Worm (Caenorhabditis elegans) whole organism, young adult: Measurements from ENCODE around the gene Y22D7AL.10.

Experiments used
- B0261.1 ChIP-seq: sonication (generic microtip); optimal IDR thresholded peaks from 2 replicates; lab custom pipeline; 2016; ENCODE audit warnings: mild to moderate bottlenecking, missing genetic modification characterization, moderate library complexity, missing compliant biosample characterization
- C17E4.6 ChIP-seq: fragments of 200-800 bp; sonication (Bioruptor generic); IDR thresholded peaks from 2 replicates; pipeline ENCODE4 v1.3.6; 2022; ENCODE audit warnings: missing genetic modification reagents, missing genetic modification characterization, missing compliant biosample characterization
- F37B4.10 ChIP-seq: fragments of 200-800 bp; sonication (Bioruptor generic); IDR thresholded peaks from 2 replicates; pipeline ENCODE4 v1.3.6; 2022; ENCODE audit warnings: missing genetic modification characterization, missing compliant biosample characterization
- F55B11.4 ChIP-seq: sonication (generic microtip); optimal IDR thresholded peaks from 2 replicates; lab custom pipeline; 2016; ENCODE audit warnings: missing compliant biosample characterization, missing genetic modification characterization, borderline replicate concordance; ENCODE audit not compliant: insufficient read depth
- F57A8.1 ChIP-seq: fragments of 200-800 bp; sonication (Bioruptor generic); optimal IDR thresholded peaks from 2 replicates; lab custom pipeline; 2018; ENCODE audit warnings: mild to moderate bottlenecking, missing genetic modification characterization, moderate library complexity, missing compliant biosample characterization
- T07F8.4 ChIP-seq: sonication (generic microtip); optimal IDR thresholded peaks from 2 replicates; lab custom pipeline; 2016; ENCODE audit warnings: mild to moderate bottlenecking, missing genetic modification characterization, moderate library complexity, missing compliant biosample characterization
- T26A5.8 ChIP-seq: sonication (generic microtip); optimal IDR thresholded peaks from 2 replicates; lab custom pipeline; 2016; ENCODE audit warnings: missing genetic modification characterization, missing compliant biosample characterization
- Y53F4B.3 ChIP-seq: fragments of 200-800 bp; sonication (Bioruptor generic); IDR thresholded peaks from 2 replicates; pipeline ENCODE4 v1.3.6; 2022; ENCODE audit warnings: missing genetic modification reagents, missing genetic modification characterization, missing compliant biosample characterization
- Y53G8AR.9 ChIP-seq: fragments of 200-800 bp; sonication (Bioruptor generic); conservative IDR thresholded peaks from 2 replicates; pipeline ENCODE4 v1.3.6; 2022; ENCODE audit warnings: missing genetic modification reagents, missing genetic modification characterization, missing compliant biosample characterization
- Y56A3A.18 ChIP-seq: fragments of 200-800 bp; sonication (Bioruptor generic); IDR thresholded peaks from 2 replicates; pipeline ENCODE4 v1.3.6; 2022; ENCODE audit warnings: missing genetic modification reagents, missing genetic modification characterization, missing compliant biosample characterization
- Y67H2A.10 ChIP-seq: fragments of 200-800 bp; sonication (Bioruptor generic); conservative IDR thresholded peaks from 2 replicates; pipeline ENCODE4 v1.3.6; 2022; ENCODE audit warnings: missing genetic modification reagents, missing genetic modification characterization, missing compliant biosample characterization
- Y79H2A.3 ChIP-seq: fragments of 200-800 bp; sonication (Bioruptor generic); conservative IDR thresholded peaks from 2 replicates; pipeline ENCODE4 v1.3.6; 2022; ENCODE audit warnings: missing genetic modification reagents, missing genetic modification characterization, missing compliant biosample characterization
- Y95B8A.8 ChIP-seq: fragments of 200-800 bp; sonication (Bioruptor generic); IDR thresholded peaks from 2 replicates; pipeline ENCODE4 v1.3.6; 2022; ENCODE audit warnings: missing genetic modification reagents, missing genetic modification characterization, missing compliant biosample characterization
- ZK185.1 ChIP-seq: sonication (generic microtip); optimal IDR thresholded peaks from 2 replicates; lab custom pipeline; 2016; ENCODE audit warnings: mild to moderate bottlenecking, missing genetic modification characterization, missing compliant biosample characterization; ENCODE audit not compliant: poor library complexity, severe bottlenecking
- atf-7 ChIP-seq: sonication (generic microtip); optimal IDR thresholded peaks from 2 replicates; lab custom pipeline; 2017; ENCODE audit warnings: mild to moderate bottlenecking, missing genetic modification characterization, missing compliant biosample characterization
- bed-1 ChIP-seq: fragments of 200-800 bp; sonication (Bioruptor generic); IDR thresholded peaks from 2 replicates; pipeline ENCODE4 v1.3.6; 2022; ENCODE audit warnings: missing genetic modification reagents, missing genetic modification characterization, missing compliant biosample characterization
- cebp-1 ChIP-seq, 2 experiments: fragments of 200-800 bp in 1 of 2; sonication (Bioruptor generic) in 1 of 2; sonication (generic microtip) in 1 of 2; IDR thresholded peaks in 1 of 2; optimal IDR thresholded peaks in 1 of 2; 2 replicates each; pipeline versions ENCODE4 v1.3.6 to Lab custom; 2017 to 2022; ENCODE audit warnings: missing compliant biosample characterization in 2 of 2, missing genetic modification characterization in 2 of 2, mild to moderate bottlenecking in 1 of 2, missing genetic modification reagents in 1 of 2, moderate library complexity in 1 of 2
- ceh-91 ChIP-seq: fragments of 200-800 bp; sonication (Bioruptor generic); IDR thresholded peaks from 2 replicates; pipeline ENCODE4 v1.3.6; 2022; ENCODE audit warnings: missing genetic modification reagents, missing genetic modification characterization, missing compliant biosample characterization
- dox-1 ChIP-seq: fragments of 200-800 bp; sonication (Bioruptor generic); IDR thresholded peaks from 2 replicates; pipeline ENCODE4 v1.3.6; 2022; ENCODE audit warnings: missing genetic modification reagents, missing genetic modification characterization, missing compliant biosample characterization
- ekl-4 ChIP-seq: fragments of 200-800 bp; sonication (Bioruptor generic); IDR thresholded peaks from 2 replicates; pipeline ENCODE4 v1.3.6; 2022; ENCODE audit warnings: missing genetic modification reagents, missing genetic modification characterization, missing compliant biosample characterization
- hlh-26 ChIP-seq: fragments of 200-800 bp; sonication (Bioruptor generic); conservative IDR thresholded peaks from 2 replicates; pipeline ENCODE4 v1.3.6; 2022; ENCODE audit warnings: missing genetic modification reagents, missing genetic modification characterization, missing compliant biosample characterization
- hmg-1.2 ChIP-seq: fragments of 200-800 bp; sonication (Bioruptor generic); IDR thresholded peaks from 2 replicates; pipeline ENCODE4 v1.3.6; 2022; ENCODE audit warnings: missing genetic modification reagents, missing genetic modification characterization, missing compliant biosample characterization
- hrde-1 ChIP-seq: sonication (generic microtip); optimal IDR thresholded peaks from 2 replicates; lab custom pipeline; 2016; ENCODE audit warnings: missing genetic modification characterization, mild to moderate bottlenecking, missing compliant biosample characterization, moderate library complexity, missing genotype, missing genetic modification reagents, borderline replicate concordance
- lin-26 ChIP-seq: fragments of 200-800 bp; sonication (Bioruptor generic); IDR thresholded peaks from 2 replicates; pipeline ENCODE4 v1.3.6; 2022; ENCODE audit warnings: missing genetic modification reagents, missing genetic modification characterization, missing compliant biosample characterization
- lin-40 ChIP-seq: sonication (generic microtip); optimal IDR thresholded peaks from 2 replicates; lab custom pipeline; 2016; ENCODE audit warnings: missing genetic modification characterization, mild to moderate bottlenecking, missing compliant biosample characterization, missing genotype, missing genetic modification reagents
- madf-3 ChIP-seq: fragments of 200-800 bp; sonication (Bioruptor generic); IDR thresholded peaks from 2 replicates; pipeline ENCODE4 v1.3.6; 2022; ENCODE audit warnings: missing genetic modification reagents, missing genetic modification characterization, missing compliant biosample characterization
- madf-8 ChIP-seq: fragments of 200-800 bp; sonication (Bioruptor generic); conservative IDR thresholded peaks from 2 replicates; pipeline ENCODE4 v1.3.6; 2022; ENCODE audit warnings: missing genetic modification reagents, missing genetic modification characterization, missing compliant biosample characterization
- mcd-1 ChIP-seq: fragments of 200-800 bp; sonication (Bioruptor generic); IDR thresholded peaks from 2 replicates; pipeline ENCODE4 v1.3.6; 2022; ENCODE audit warnings: missing genetic modification reagents, missing genetic modification characterization, missing compliant biosample characterization
- nfya-2 ChIP-seq: fragments of 200-800 bp; sonication (Bioruptor generic); IDR thresholded peaks from 2 replicates; pipeline ENCODE4 v1.3.6; 2022; ENCODE audit warnings: missing genetic modification reagents, missing genetic modification characterization, missing compliant biosample characterization
- nhr-179 ChIP-seq: sonication (generic microtip); optimal IDR thresholded peaks from 2 replicates; lab custom pipeline; 2016; ENCODE audit warnings: mild to moderate bottlenecking, missing genetic modification characterization, missing compliant biosample characterization
- nhr-90 ChIP-seq: sonication (generic microtip); optimal IDR thresholded peaks from 2 replicates; lab custom pipeline; 2016; ENCODE audit warnings: missing genotype, mild to moderate bottlenecking, missing genetic modification characterization, missing compliant biosample characterization
- pbrm-1 ChIP-seq: fragments of 200-800 bp; sonication (Bioruptor generic); IDR thresholded peaks from 2 replicates; pipeline ENCODE4 v1.3.6; 2022; ENCODE audit warnings: missing genetic modification reagents, missing genetic modification characterization, missing compliant biosample characterization
- rpc-1 ChIP-seq, 2 experiments: fragments of 150-350 bp in 1 of 2; sonication (generic microtip) in 1 of 2; optimal IDR thresholded peaks; 2 replicates each; lab custom pipeline; 2014 to 2018; ENCODE audit warnings: missing biosample characterization in 1 of 2, missing genetic modification characterization in 1 of 2, missing genetic modification reagents in 1 of 2, missing genotype in 1 of 2
- sdz-38 ChIP-seq: sonication (generic microtip); optimal IDR thresholded peaks from 2 replicates; lab custom pipeline; 2016; ENCODE audit warnings: missing genotype, missing genetic modification characterization, missing compliant biosample characterization
- sea-2 ChIP-seq: fragments of 200-800 bp; sonication (Bioruptor generic); IDR thresholded peaks from 2 replicates; pipeline ENCODE4 v1.3.6; 2022; ENCODE audit warnings: missing genetic modification characterization, missing compliant biosample characterization
- snpc-1.3 ChIP-seq: sonication (generic microtip); optimal IDR thresholded peaks from 2 replicates; lab custom pipeline; 2017; ENCODE audit warnings: missing genetic modification characterization, mild to moderate bottlenecking, missing compliant biosample characterization, antibody characterized with exemption, moderate library complexity, missing genotype, missing genetic modification reagents; ENCODE audit not compliant: insufficient read depth
- tbp1 ChIP-seq: fragments of 200-800 bp; sonication (Bioruptor generic); optimal IDR thresholded peaks from 2 replicates; lab custom pipeline; 2018; ENCODE audit warnings: mild to moderate bottlenecking, missing genetic modification characterization, missing compliant biosample characterization
- tbx-9 ChIP-seq: sonication (generic microtip); optimal IDR thresholded peaks from 2 replicates; lab custom pipeline; 2016; ENCODE audit warnings: borderline replicate concordance, missing genetic modification characterization, inconsistent platforms, missing compliant biosample characterization
- unc-62 ChIP-seq: fragments of 150-350 bp; optimal IDR thresholded peaks from 2 replicates; lab custom pipeline; 2014; ENCODE audit warnings: missing biosample characterization, missing genetic modification reagents, missing genetic modification characterization
- ztf-18 ChIP-seq: sonication (generic microtip); optimal IDR thresholded peaks from 2 replicates; lab custom pipeline; 2016; ENCODE audit warnings: missing genotype, mild to moderate bottlenecking, missing genetic modification characterization, missing compliant biosample characterization
- ztf-25 ChIP-seq: fragments of 200-800 bp; sonication (Bioruptor generic); IDR thresholded peaks from 2 replicates; pipeline ENCODE4 v1.3.6; 2022; ENCODE audit warnings: missing genetic modification reagents, missing genetic modification characterization, missing compliant biosample characterization
- ztf-28 ChIP-seq: fragments of 200-800 bp; sonication (Bioruptor generic); IDR thresholded peaks from 2 replicates; pipeline ENCODE4 v1.3.6; 2022; ENCODE audit warnings: missing genetic modification reagents, missing genetic modification characterization, missing compliant biosample characterization

Y22D7AL.10 gene

ce11 chrIII:1612974-1613568 lies 5.7 kb downstream of the Y22D7AL.10 start (continued):
- TF ChIP-seq atf-7: no peak
- TF ChIP-seq snpc-1.3 (tag; lab: Kevin White, UChicago): no peak
- TF ChIP-seq hrde-1 (tag; lab: Kevin White, UChicago): no peak
- no peak for TF ChIP-seq pbrm-1
- no peak for TF ChIP-seq Y53F4B.3 (GFP tag; lab: Robert Waterston, UW)
- TF ChIP-seq F37B4.10 (GFP tag; lab: Robert Waterston, UW): no peak
- TF ChIP-seq B0261.1 (tag; lab: Kevin White, UChicago): no peak
- no peak for TF ChIP-seq hlh-26 (GFP tag; lab: Robert Waterston, UW)
- TF ChIP-seq, all 124 proteins: peak for 9

ce11 chrIII:1610938-1611337 lies 7.8 kb downstream of the Y22D7AL.10 start:
- TF ChIP-seq Y67H2A.10 (GFP tag; lab: Robert Waterston, UW) (no peak), T26A5.8 (no peak), mcd-1 (GFP tag; lab: Robert Waterston, UW) (peak; percentile 27; the same call in 1 of the 2 replicates)
- TF ChIP-seq, all 124 proteins: peak for 1

DNA sequence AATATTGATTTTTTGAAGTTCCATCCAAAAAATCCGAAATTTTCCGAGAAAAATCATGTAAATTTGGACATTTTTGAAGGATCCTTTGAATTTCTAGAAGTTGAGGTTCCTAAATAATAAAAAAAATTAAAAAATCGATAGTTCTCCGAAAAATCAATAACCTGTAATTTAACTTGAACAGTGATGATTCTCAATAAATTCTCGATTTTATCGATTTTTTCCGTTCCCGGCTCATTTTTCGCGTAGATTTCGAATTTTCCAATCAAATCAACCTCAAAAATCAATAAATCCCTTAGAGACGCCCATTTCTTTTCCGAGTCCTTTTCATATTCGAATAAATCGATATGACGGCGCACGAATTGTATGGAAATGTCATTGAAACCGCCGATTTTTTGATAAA lies 11.1 kb downstream of the Y22D7AL.10 start:
- no peak for TF ChIP-seq F57A8.1
- no peak for TF ChIP-seq tbp1 (GFP tag; lab: Kevin White, UChicago)
- TF ChIP-seq C17E4.6 (GFP tag; lab: Robert Waterston, UW): no peak
- no peak for TF ChIP-seq dox-1 (GFP tag; lab: Robert Waterston, UW)
- no peak for TF ChIP-seq ztf-18
- no peak for TF ChIP-seq madf-3 (GFP tag; lab: Robert Waterston, UW)
- TF ChIP-seq ekl-4: no peak
- no peak for TF ChIP-seq ztf-25
- TF ChIP-seq nhr-90: no peak

DNA sequence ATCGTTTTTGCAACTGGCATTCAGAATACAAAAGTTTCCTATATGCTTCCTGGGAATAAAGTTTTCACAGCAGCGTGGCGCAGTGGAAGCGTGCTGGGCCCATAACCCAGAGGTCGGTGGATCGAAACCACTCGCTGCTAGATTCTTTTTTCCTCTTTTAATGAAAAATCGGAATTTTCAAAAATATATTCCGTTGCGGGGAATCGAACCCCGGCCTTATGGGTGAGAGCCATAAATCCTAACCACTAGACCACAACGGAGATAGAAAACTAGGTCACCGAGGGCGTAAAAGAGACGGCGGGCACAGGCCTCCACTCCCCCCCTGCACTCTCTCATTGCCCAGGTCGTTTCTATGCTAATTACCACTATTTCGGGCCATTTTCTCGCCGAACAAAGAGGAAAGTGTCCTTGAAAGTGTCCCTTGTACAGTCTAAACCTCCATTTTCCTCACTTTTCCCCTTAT lies 14.2 kb downstream of the Y22D7AL.10 start, which contains the start of gene Y22D7AL.6:
Y22D7AL.6 (plus strand) TSS at position 413 of the 463 bp plus-strand sequence.
- no peak for TF ChIP-seq F55B11.4 (tag; lab: Kevin White, UChicago)
- peak; percentile 48 for TF ChIP-seq T26A5.8
- TF ChIP-seq T07F8.4 (tag; lab: Kevin White, UChicago): peak; percentile 42
- peak; percentile 63 for TF ChIP-seq lin-40 (tag; lab: Kevin White, UChicago)
- TF ChIP-seq lin-26 (GFP tag; lab: Robert Waterston, UW): peak; percentile 87
- TF ChIP-seq cebp-1 (GFP tag; IDR thresholded peaks at IDR 0.05; lab: Robert Waterston, UW): no peak
- peak; percentile 60 for TF ChIP-seq cebp-1 (tag; optimal IDR thresholded peaks at IDR 0.05; lab: Kevin White, UChicago)
- TF ChIP-seq Y53G8AR.9 (GFP tag; lab: Robert Waterston, UW): no peak
- TF ChIP-seq ZK185.1 (tag; lab: Kevin White, UChicago): no peak
- 0 out of 2 replicates have a peak, but pooled peaks have one; percentile 54 for TF ChIP-seq Y95B8A.8
- TF ChIP-seq unc-62: no peak
- TF ChIP-seq Y79H2A.3: 0 out of 2 replicates have a peak, but pooled peaks have one; percentile 29
- TF ChIP-seq bed-1 (GFP tag; lab: Robert Waterston, UW): no peak
- TF ChIP-seq nfya-2: 0 out of 2 replicates have a peak, but pooled peaks have one; percentile 5
- peak; percentile 72 for TF ChIP-seq hmg-1.2 (GFP tag; lab: Robert Waterston, UW)
- TF ChIP-seq sea-2 (GFP tag; lab: Robert Waterston, UW): no peak
- peak; percentile 45 for TF ChIP-seq nhr-179 (tag; lab: Kevin White, UChicago)
- peak; percentile 92 for TF ChIP-seq rpc-1 (optimal IDR thresholded peaks at IDR 0.05; lab: Kevin White, UChicago)
- peak; percentile 76 for TF ChIP-seq rpc-1 (tag; optimal IDR thresholded peaks at IDR 0.05; lab: Kevin White, UChicago)
- no peak for TF ChIP-seq hlh-26 (GFP tag; lab: Robert Waterston, UW)
- no peak for TF ChIP-seq tbx-9 (tag; lab: Kevin White, UChicago)
- no peak for TF ChIP-seq madf-8 (GFP tag; lab: Robert Waterston, UW)
- peak; percentile 45; the same call in 1 of the 2 replicates for TF ChIP-seq ztf-28 (GFP tag; lab: Robert Waterston, UW)
- TF ChIP-seq B0261.1 (tag; lab: Kevin White, UChicago): peak; percentile 98
- TF ChIP-seq ceh-91 (GFP tag; lab: Robert Waterston, UW): no peak
- TF ChIP-seq Y56A3A.18 (GFP tag; lab: Robert Waterston, UW): peak; percentile 69; the same call in 1 of the 2 replicates
- TF ChIP-seq sdz-38 (tag; lab: Kevin White, UChicago): no peak
